Worm (Caenorhabditis elegans) whole organism, L3 larva: ENCODE measurements around the gene vha-4.

Experiments
- egl-27 ChIP-seq: sonication (generic microtip); optimal IDR thresholded peaks from 4 replicates; lab custom pipeline; 2017; ENCODE audit warnings: missing biosample characterization, missing genetic modification reagents, missing genetic modification characterization
- fkh-2 ChIP-seq: fragments of 150-350 bp; optimal IDR thresholded peaks from 2 replicates; lab custom pipeline; 2014; ENCODE audit warnings: missing biosample characterization, missing genetic modification reagents, missing genetic modification characterization
- nhr-12 ChIP-seq: fragments of 150-350 bp; optimal IDR thresholded peaks from 2 replicates; lab custom pipeline; 2014; ENCODE audit warnings: missing biosample characterization, missing genetic modification characterization
- nhr-43 ChIP-seq: sonication (generic microtip); optimal IDR thresholded peaks from 2 replicates; lab custom pipeline; 2016; ENCODE audit warnings: mild to moderate bottlenecking, missing genetic modification characterization, missing compliant biosample characterization; ENCODE audit not compliant: poor library complexity, severe bottlenecking
- nhr-77 ChIP-seq: fragments of 150-350 bp; optimal IDR thresholded peaks from 2 replicates; lab custom pipeline; 2014; ENCODE audit warnings: missing biosample characterization, missing genetic modification characterization
- snpc-4 ChIP-seq: fragments of 150-350 bp; optimal IDR thresholded peaks from 2 replicates; lab custom pipeline; 2014; ENCODE audit warnings: missing biosample characterization, missing genetic modification characterization
- tbx-2 ChIP-seq: sonication (generic microtip); optimal IDR thresholded peaks from 2 replicates; lab custom pipeline; 2016; ENCODE audit warnings: mild to moderate bottlenecking, missing genetic modification characterization, missing compliant biosample characterization
- unc-39 ChIP-seq: sonication (generic microtip); optimal IDR thresholded peaks from 4 replicates; lab custom pipeline; 2017; ENCODE audit warnings: missing biosample characterization, missing genetic modification characterization

DNA sequence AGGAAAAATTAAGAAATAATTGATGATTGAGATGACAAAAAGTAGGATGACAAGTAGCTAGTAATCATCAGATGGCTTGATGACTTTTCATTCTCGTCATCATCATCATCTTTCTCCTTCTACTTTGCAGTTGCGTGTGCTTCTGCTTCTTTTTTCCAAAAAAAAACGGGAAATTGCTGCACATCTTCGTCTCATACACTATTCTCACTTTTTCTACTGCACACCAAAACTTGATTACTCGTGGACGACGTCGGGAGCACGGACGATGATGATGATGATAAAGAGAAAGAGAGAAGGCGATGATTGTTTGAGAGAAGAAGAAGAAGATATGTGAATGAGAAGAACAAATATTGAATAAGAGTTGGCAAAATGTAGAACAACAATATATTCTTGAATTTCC is 42.0 kb upstream of the vha-4 start:
- TF ChIP-seq egl-27 (tag; lab: Kevin White, UChicago), result no peak
- no peak for TF ChIP-seq nhr-77 (tag; lab: Kevin White, UChicago)
- TF ChIP-seq fkh-2 (tag; lab: Kevin White, UChicago), result no peak
- TF ChIP-seq nhr-12 (tag; lab: Kevin White, UChicago), result no peak
- no peak for TF ChIP-seq tbx-2 (tag; lab: Kevin White, UChicago)
- TF ChIP-seq unc-39 (tag; lab: Kevin White, UChicago), result no peak
- no peak for TF ChIP-seq snpc-4 (tag; lab: Kevin White, UChicago)
- TF ChIP-seq nhr-43 (tag; lab: Kevin White, UChicago), result no peak
